Fruit fly (Drosophila melanogaster) whole organism, prepupa: ENCODE data around the gene CG6470.

Experiments used
- Blimp-1 ChIP-seq: fragments of 200-800 bp; sonication (Bioruptor generic); optimal IDR thresholded peaks from 3 replicates; lab custom pipeline; 2017; ENCODE audit warnings: missing biosample characterization, missing genetic modification characterization, mild to moderate bottlenecking, moderate library complexity, missing genetic modification reagents
- CG11902 ChIP-seq: fragments of 200-800 bp; sonication (Bioruptor generic); optimal IDR thresholded peaks from 3 replicates; lab custom pipeline; 2016; ENCODE audit warnings: missing biosample characterization, missing genetic modification characterization
- Hr39 ChIP-seq: fragments of 200-800 bp; sonication (Bioruptor generic); optimal IDR thresholded peaks from 2 replicates; lab custom pipeline; 2016; ENCODE audit warnings: missing biosample characterization, missing genetic modification characterization
- Sox102F ChIP-seq: fragments of 200-800 bp; sonication (Bioruptor generic); optimal IDR thresholded peaks from 2 replicates; lab custom pipeline; 2016; ENCODE audit warnings: missing biosample characterization, mild to moderate bottlenecking, missing genetic modification characterization

dm6 chrX:18514767-18515166 lies at the start of gene CG6470:
- TF ChIP-seq Blimp-1 (GFP tag; lab: Kevin White, UChicago) (no peak), Sox102F (GFP tag; lab: Kevin White, UChicago) (no peak), Hr39 (GFP tag; lab: Kevin White, UChicago) (no peak), CG11902 (GFP tag; lab: Kevin White, UChicago) (no peak)
